Worm (Caenorhabditis elegans): ENCODE measurements around the gene Y48C3A.20.

Gene Y48C3A.20

ce11 chrII:13369231-13369630 is at the start of gene Y48C3A.20:
Gene Y48C3A.20 (plus strand): TSS chrII:13369607.
- TF ChIP-seq ref-2 (tag; optimal IDR thresholded peaks at IDR 0.05) (no peak), ceh-6 (GFP tag; optimal IDR thresholded peaks at IDR 0.05) (no peak), eyg-1 (tag; optimal IDR thresholded peaks at IDR 0.05) (no peak), ceh-9 (tag; optimal IDR thresholded peaks at IDR 0.05) (no peak), ceh-14 (tag; optimal IDR thresholded peaks at IDR 0.05) (peak; percentile 55), ceh-30 (tag; optimal IDR thresholded peaks at IDR 0.05) (peak; percentile 76), ceh-31 (tag; optimal IDR thresholded peaks at IDR 0.05) (peak; percentile 8), C08G9.2 (tag; optimal IDR thresholded peaks at IDR 0.05) (no peak), sdc-2 (tag; optimal IDR thresholded peaks at IDR 0.05) (no peak), Y22D7AL.16 (tag; optimal IDR thresholded peaks at IDR 0.05) (no peak), tbx-2 (tag; optimal IDR thresholded peaks at IDR 0.05) (peak; percentile 9), lim-6 (tag; optimal IDR thresholded peaks at IDR 0.05) (no peak), sox-2 (GFP tag; IDR thresholded peaks at IDR 0.05) (peak; percentile 25; the same call in 1 of the 2 replicates), T23F11.4 (GFP tag; optimal IDR thresholded peaks at IDR 0.05) (no peak), ceh-19 (GFP tag; optimal IDR thresholded peaks at IDR 0.05) (no peak), pha-4 (tag; optimal IDR thresholded peaks at IDR 0.05) (no peak), nhr-232 (tag; optimal IDR thresholded peaks at IDR 0.05) (no peak), unc-42 (tag; optimal IDR thresholded peaks at IDR 0.05) (peak; percentile 50), ets-4 (tag; optimal IDR thresholded peaks at IDR 0.05) (no peak), pax-1 (tag; optimal IDR thresholded peaks at IDR 0.05) (peak; percentile 44), hlh-30 (tag; optimal IDR thresholded peaks at IDR 0.05; ENCODE audit: insufficient read depth) (no peak), ceh-48 (tag; optimal IDR thresholded peaks at IDR 0.05) (peak; percentile 27), pag-3 (tag; optimal IDR thresholded peaks at IDR 0.05; ENCODE audit: borderline replicate concordance) (no peak), nfya-1 (tag; optimal IDR thresholded peaks at IDR 0.05) (peak; percentile 56), ztf-16 (tag; optimal IDR thresholded peaks at IDR 0.05) (peak; percentile 24), dve-1 (tag; optimal IDR thresholded peaks at IDR 0.05) (peak; percentile 17)

- TF ChIP-seq unc-86 (tag; optimal IDR thresholded peaks at IDR 0.05) (no peak), ceh-19 (GFP tag; optimal IDR thresholded peaks at IDR 0.05) (no peak), ceh-34 (tag; optimal IDR thresholded peaks at IDR 0.05) (no peak), nhr-232 (tag; optimal IDR thresholded peaks at IDR 0.05) (no peak), gmeb-2 (tag; optimal IDR thresholded peaks at IDR 0.05) (no peak), pqm-1 (tag; optimal IDR thresholded peaks at IDR 0.05) (no peak), madf-2 (tag; optimal IDR thresholded peaks at IDR 0.05) (no peak)
These were observed 48.6 kb upstream of the Y48C3A.20 start, which contains the start of gene mac-1 for ce11 chrII:13320811-13321210. Gene mac-1 (minus strand): TSS chrII:13320911.

ce11 chrII:13321235-13321634 is 48.2 kb upstream of the Y48C3A.20 start:
- TF ChIP-seq K02D7.2 (tag; optimal IDR thresholded peaks at IDR 0.05) (no peak), nfya-1 (tag; optimal IDR thresholded peaks at IDR 0.05) (peak; percentile 98)

- peak; percentile 81 for TF ChIP-seq elt-4 (tag; optimal IDR thresholded peaks at IDR 0.05)
- TF ChIP-seq hlh-13 (GFP tag; optimal IDR thresholded peaks at IDR 0.05) = no peak
- TF ChIP-seq pha-2 (tag; optimal IDR thresholded peaks at IDR 0.05) = no peak
- no peak for TF ChIP-seq ref-2 (tag; optimal IDR thresholded peaks at IDR 0.05)
- no peak for TF ChIP-seq lin-11 (tag; optimal IDR thresholded peaks at IDR 0.05)
- peak; percentile 19 for TF ChIP-seq C08G9.2 (tag; optimal IDR thresholded peaks at IDR 0.05)
- no peak for TF ChIP-seq syd-9 (tag; optimal IDR thresholded peaks at IDR 0.05)
These were observed 44.1 kb upstream of the Y48C3A.20 start for ce11 chrII:13325290-13325689.

All from whole organism, late embryonic.